Fruit fly (Drosophila melanogaster) whole organism, pupa: ENCODE measurements around the gene Cpsf100.

Experiments used
- CG10348 ChIP-seq: fragments of 200-800 bp; sonication (Bioruptor generic); IDR thresholded peaks from 2 replicates; pipeline ENCODE4 v1.3.6; 2022; ENCODE audit warnings: missing biosample characterization, missing genetic modification characterization
- CG12605 ChIP-seq: fragments of 200-800 bp; sonication (Bioruptor generic); IDR thresholded peaks from 2 replicates; pipeline ENCODE4 v1.3.6; 2022; ENCODE audit warnings: missing biosample characterization, missing genetic modification characterization
- CG13204 ChIP-seq: fragments of 200-800 bp; sonication (Bioruptor generic); optimal IDR thresholded peaks from 2 replicates; lab custom pipeline; 2018; ENCODE audit warnings: missing biosample characterization, mild to moderate bottlenecking, missing genetic modification characterization, moderate library complexity
- CG14655 ChIP-seq: fragments of 200-800 bp; sonication (Bioruptor generic); optimal IDR thresholded peaks from 3 replicates; lab custom pipeline; 2017; ENCODE audit warnings: mild to moderate bottlenecking, missing biosample characterization, missing genetic modification reagents, missing genetic modification characterization
- CG15710 ChIP-seq: fragments of 200-800 bp; sonication (Bioruptor generic); optimal IDR thresholded peaks from 2 replicates; lab custom pipeline; 2018; ENCODE audit warnings: missing biosample characterization, mild to moderate bottlenecking, missing genetic modification characterization, moderate library complexity
- CG17806 ChIP-seq: fragments of 200-800 bp; sonication (Bioruptor generic); optimal IDR thresholded peaks from 2 replicates; lab custom pipeline; 2018; ENCODE audit warnings: missing biosample characterization, mild to moderate bottlenecking, missing genetic modification characterization, moderate library complexity
- CG32121 ChIP-seq: fragments of 200-800 bp; sonication (Bioruptor generic); IDR thresholded peaks from 2 replicates; pipeline ENCODE4 v1.3.6; 2022; ENCODE audit warnings: missing biosample characterization, missing genetic modification characterization
- CG34367 ChIP-seq: fragments of 200-800 bp; sonication (Bioruptor generic); optimal IDR thresholded peaks from 2 replicates; lab custom pipeline; 2018; ENCODE audit warnings: missing biosample characterization, mild to moderate bottlenecking, missing genetic modification characterization
- CG4496 ChIP-seq: fragments of 200-800 bp; sonication (Bioruptor generic); IDR thresholded peaks from 3 replicates; pipeline ENCODE4 v1.3.6; 2022; ENCODE audit warnings: missing biosample characterization, missing genetic modification characterization
- CG8159 ChIP-seq: fragments of 200-800 bp; sonication (Bioruptor generic); optimal IDR thresholded peaks from 3 replicates; lab custom pipeline; 2018; ENCODE audit warnings: missing biosample characterization, mild to moderate bottlenecking, missing genetic modification characterization, moderate library complexity
- CG8301 ChIP-seq: fragments of 200-800 bp; sonication (Bioruptor generic); optimal IDR thresholded peaks from 2 replicates; lab custom pipeline; 2018; ENCODE audit warnings: missing biosample characterization, mild to moderate bottlenecking, missing genetic modification characterization
- CG9948 ChIP-seq: fragments of 200-800 bp; sonication (Bioruptor generic); optimal IDR thresholded peaks from 2 replicates; lab custom pipeline; 2018; ENCODE audit warnings: missing biosample characterization, mild to moderate bottlenecking, missing genetic modification characterization, moderate library complexity
- D1 ChIP-seq: fragments of 200-800 bp; sonication (Bioruptor generic); optimal IDR thresholded peaks from 2 replicates; lab custom pipeline; 2018; ENCODE audit warnings: missing biosample characterization, mild to moderate bottlenecking, missing genetic modification characterization, moderate library complexity
- EcR ChIP-seq: fragments of 200-800 bp; sonication (Bioruptor generic); optimal IDR thresholded peaks from 3 replicates; lab custom pipeline; 2019; ENCODE audit warnings: missing biosample characterization, missing genetic modification characterization, mild to moderate bottlenecking, moderate library complexity, missing genetic modification reagents
- Ets98B ChIP-seq: fragments of 200-800 bp; sonication (Bioruptor generic); IDR thresholded peaks from 2 replicates; pipeline ENCODE4 v1.3.6; 2022; ENCODE audit warnings: missing biosample characterization, missing genetic modification characterization
- Pif1A ChIP-seq: fragments of 200-800 bp; sonication (Bioruptor generic); optimal IDR thresholded peaks from 3 replicates; lab custom pipeline; 2016; ENCODE audit warnings: missing biosample characterization, missing genetic modification characterization
- Pif1B ChIP-seq: fragments of 200-800 bp; sonication (Bioruptor generic); optimal IDR thresholded peaks from 3 replicates; lab custom pipeline; 2016; ENCODE audit warnings: missing biosample characterization, missing genetic modification characterization
- Snoo ChIP-seq: fragments of 200-800 bp; sonication (Bioruptor generic); optimal IDR thresholded peaks from 3 replicates; lab custom pipeline; 2017; ENCODE audit warnings: missing biosample characterization, mild to moderate bottlenecking, missing genetic modification characterization, inconsistent platforms
- fd96Ca ChIP-seq: fragments of 200-800 bp; sonication (Bioruptor generic); IDR thresholded peaks from 3 replicates; pipeline ENCODE4 v1.3.6; 2022; ENCODE audit warnings: missing biosample characterization, missing genetic modification characterization
- rn ChIP-seq: fragments of 200-800 bp; sonication (Bioruptor generic); IDR thresholded peaks from 2 replicates; pipeline ENCODE4 v1.3.6; 2022; ENCODE audit warnings: missing biosample characterization, missing genetic modification characterization

The Cpsf100 gene

DNA sequence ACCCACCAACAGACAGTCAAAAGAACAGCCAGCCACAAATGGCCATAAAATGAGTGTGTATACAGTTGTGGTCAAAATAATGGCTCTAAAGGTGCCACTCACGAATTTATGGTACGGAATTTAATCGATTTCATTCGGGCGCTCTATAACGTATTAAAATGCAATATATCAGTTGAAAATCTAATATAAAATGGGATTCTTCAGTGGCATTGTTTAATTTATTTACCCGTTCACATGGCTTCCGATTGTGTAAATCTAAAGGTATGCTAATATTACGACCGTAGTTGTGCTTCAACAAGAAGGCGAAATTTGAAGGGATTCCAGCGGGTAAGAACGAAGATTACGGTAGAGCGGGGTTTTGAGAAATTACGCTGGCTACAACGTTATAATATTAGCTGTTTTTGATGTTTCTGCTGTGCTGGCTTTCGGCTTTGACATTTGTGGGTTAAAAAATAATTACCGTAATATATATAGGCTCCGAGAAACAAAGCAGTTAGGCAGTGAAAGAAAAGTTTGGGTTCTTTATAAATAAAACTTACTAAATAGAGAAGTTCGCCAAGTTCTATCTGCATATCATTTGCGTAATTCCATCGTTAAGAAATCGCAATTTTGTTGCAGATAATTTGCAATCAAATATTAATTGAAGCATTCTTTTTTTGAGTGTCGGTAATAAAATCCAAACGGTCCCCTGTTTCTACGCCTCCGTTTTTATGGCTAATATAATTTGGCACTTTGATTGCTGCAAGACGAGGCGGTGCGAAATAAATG is 41.4 kb downstream of the Cpsf100 start:
- TF ChIP-seq D1 (tag; lab: Kevin White, UChicago) (no peak), Snoo (tag; lab: Kevin White, UChicago) (peak; percentile 24), CG10348 (GFP tag; lab: Robert Waterston, UW) (no peak), CG9948 (tag; lab: Kevin White, UChicago) (peak; percentile 45), CG15710 (tag; lab: Kevin White, UChicago) (peak; percentile 43), CG8159 (tag; lab: Kevin White, UChicago) (peak; percentile 55), CG34367 (tag; lab: Kevin White, UChicago) (peak; percentile 46), CG13204 (GFP tag; lab: Kevin White, UChicago) (peak; percentile 18), Pif1B (GFP tag; lab: Kevin White, UChicago) (peak; percentile 28), CG4496 (GFP tag; lab: Robert Waterston, UW) (0 out of 3 replicates have a peak, but pooled peaks have one; percentile 43), CG14655 (GFP tag; lab: Kevin White, UChicago) (peak; percentile 52), CG32121 (GFP tag; lab: Robert Waterston, UW) (no peak), Pif1A (GFP tag; lab: Kevin White, UChicago) (peak; percentile 37), CG17806 (peak; percentile 40), CG8301 (tag; lab: Kevin White, UChicago) (peak; percentile 44)

DNA sequence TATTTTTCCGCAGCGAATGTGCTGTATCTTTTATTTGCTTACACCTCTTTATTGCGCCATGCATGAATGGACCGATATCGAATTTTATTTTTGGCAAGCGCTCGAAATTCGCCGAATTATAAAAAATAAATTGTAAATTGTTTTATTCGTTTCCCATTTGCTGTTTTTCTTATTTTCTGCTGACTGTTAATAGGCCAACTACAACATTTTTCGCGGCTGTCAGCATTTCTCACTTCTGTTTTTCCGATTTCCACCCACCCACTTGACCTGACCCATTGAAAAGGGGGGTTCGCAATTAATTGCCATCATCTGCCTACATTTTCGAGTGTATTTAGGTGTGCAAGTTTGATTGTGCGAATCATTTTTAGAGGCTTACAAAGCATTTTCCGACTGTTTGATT is 42.2 kb downstream of the Cpsf100 start:
- no peak for TF ChIP-seq CG34367 (tag; lab: Kevin White, UChicago)
- TF ChIP-seq CG15710 (tag; lab: Kevin White, UChicago), result no peak
- TF ChIP-seq D1 (tag; lab: Kevin White, UChicago), result no peak
- no peak for TF ChIP-seq Pif1A (GFP tag; lab: Kevin White, UChicago)
- no peak for TF ChIP-seq EcR (GFP tag; lab: Kevin White, UChicago)
- no peak for TF ChIP-seq CG8159 (tag; lab: Kevin White, UChicago)
- TF ChIP-seq CG13204 (GFP tag; lab: Kevin White, UChicago), result no peak
- no peak for TF ChIP-seq fd96Ca (GFP tag; lab: Robert Waterston, UW)
- TF ChIP-seq CG9948 (tag; lab: Kevin White, UChicago), result no peak
- no peak for TF ChIP-seq rn (GFP tag; lab: Robert Waterston, UW)
- no peak for TF ChIP-seq Pif1B (GFP tag; lab: Kevin White, UChicago)
- no peak for TF ChIP-seq Ets98B (GFP tag; lab: Robert Waterston, UW)
- no peak for TF ChIP-seq CG17806
- TF ChIP-seq CG8301 (tag; lab: Kevin White, UChicago), result no peak
- TF ChIP-seq Snoo (tag; lab: Kevin White, UChicago), result no peak
- no peak for TF ChIP-seq CG4496 (GFP tag; lab: Robert Waterston, UW)
- TF ChIP-seq CG12605 (GFP tag; lab: Robert Waterston, UW), result no peak

DNA sequence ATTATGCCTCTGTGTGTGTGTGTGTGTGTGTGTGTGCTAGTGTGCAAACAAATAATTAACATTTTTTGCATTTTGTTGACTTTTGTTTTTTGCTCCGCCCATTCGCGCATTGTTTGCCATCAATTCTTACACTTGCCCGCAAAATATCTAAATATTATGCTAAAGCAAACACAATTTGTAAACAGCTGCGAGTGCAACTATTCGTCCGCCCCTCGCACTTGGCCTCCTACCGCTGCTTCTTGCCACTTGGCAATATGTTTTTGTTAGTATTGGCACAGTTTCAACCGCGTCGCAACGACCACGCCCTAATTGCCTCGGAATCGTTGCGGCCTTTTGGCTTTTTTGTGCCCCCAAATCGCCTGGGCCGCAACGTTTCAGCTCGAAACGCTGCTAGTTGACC is 43.2 kb downstream of the Cpsf100 start:
- TF ChIP-seq CG12605 (GFP tag; lab: Robert Waterston, UW) (no peak), Pif1B (GFP tag; lab: Kevin White, UChicago) (no peak), CG14655 (GFP tag; lab: Kevin White, UChicago) (no peak), Pif1A (GFP tag; lab: Kevin White, UChicago) (no peak), CG32121 (GFP tag; lab: Robert Waterston, UW) (peak; percentile 63; the same call in 1 of the 2 replicates)
- TF ChIP-seq, all 21 proteins: peak for 1

DNA sequence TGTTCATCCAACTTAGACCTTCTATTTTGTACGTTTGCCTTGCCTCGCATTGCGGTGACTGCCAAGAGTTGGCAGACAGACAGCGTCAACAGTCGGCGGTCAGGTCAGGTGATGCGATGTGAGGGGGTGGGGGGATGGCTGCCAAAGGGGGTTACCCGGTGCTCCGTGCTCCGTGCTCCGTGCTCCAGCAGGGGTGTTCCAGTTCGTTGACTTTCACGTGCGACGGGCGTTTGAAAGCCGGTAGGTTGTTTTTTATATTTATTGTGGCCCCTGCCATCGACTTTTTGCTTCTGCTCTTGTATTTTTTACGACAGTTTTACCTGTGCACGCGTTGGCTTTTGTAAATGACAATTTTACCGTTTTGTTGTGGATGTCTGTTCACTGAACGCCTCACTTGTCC is 47.7 kb downstream of the Cpsf100 start:
- no peak for TF ChIP-seq CG34367 (tag; lab: Kevin White, UChicago)
- no peak for TF ChIP-seq Snoo (tag; lab: Kevin White, UChicago)
- no peak for TF ChIP-seq CG15710 (tag; lab: Kevin White, UChicago)
- TF ChIP-seq CG8301 (tag; lab: Kevin White, UChicago), result no peak
- TF ChIP-seq EcR (GFP tag; lab: Kevin White, UChicago), result peak; percentile 45
- TF ChIP-seq fd96Ca (GFP tag; lab: Robert Waterston, UW), result 0 out of 3 replicates have a peak, but pooled peaks have one; percentile 31
- TF ChIP-seq CG9948 (tag; lab: Kevin White, UChicago), result no peak
- no peak for TF ChIP-seq Pif1A (GFP tag; lab: Kevin White, UChicago)
- TF ChIP-seq CG8159 (tag; lab: Kevin White, UChicago), result no peak
- TF ChIP-seq CG13204 (GFP tag; lab: Kevin White, UChicago), result peak; percentile 35
- TF ChIP-seq CG4496 (GFP tag; lab: Robert Waterston, UW), result peak; percentile 70; the same call in 2 of the 3 replicates
- no peak for TF ChIP-seq CG14655 (GFP tag; lab: Kevin White, UChicago)
- TF ChIP-seq Ets98B (GFP tag; lab: Robert Waterston, UW), result 0 out of 2 replicates have a peak, but pooled peaks have one; percentile 26

DNA sequence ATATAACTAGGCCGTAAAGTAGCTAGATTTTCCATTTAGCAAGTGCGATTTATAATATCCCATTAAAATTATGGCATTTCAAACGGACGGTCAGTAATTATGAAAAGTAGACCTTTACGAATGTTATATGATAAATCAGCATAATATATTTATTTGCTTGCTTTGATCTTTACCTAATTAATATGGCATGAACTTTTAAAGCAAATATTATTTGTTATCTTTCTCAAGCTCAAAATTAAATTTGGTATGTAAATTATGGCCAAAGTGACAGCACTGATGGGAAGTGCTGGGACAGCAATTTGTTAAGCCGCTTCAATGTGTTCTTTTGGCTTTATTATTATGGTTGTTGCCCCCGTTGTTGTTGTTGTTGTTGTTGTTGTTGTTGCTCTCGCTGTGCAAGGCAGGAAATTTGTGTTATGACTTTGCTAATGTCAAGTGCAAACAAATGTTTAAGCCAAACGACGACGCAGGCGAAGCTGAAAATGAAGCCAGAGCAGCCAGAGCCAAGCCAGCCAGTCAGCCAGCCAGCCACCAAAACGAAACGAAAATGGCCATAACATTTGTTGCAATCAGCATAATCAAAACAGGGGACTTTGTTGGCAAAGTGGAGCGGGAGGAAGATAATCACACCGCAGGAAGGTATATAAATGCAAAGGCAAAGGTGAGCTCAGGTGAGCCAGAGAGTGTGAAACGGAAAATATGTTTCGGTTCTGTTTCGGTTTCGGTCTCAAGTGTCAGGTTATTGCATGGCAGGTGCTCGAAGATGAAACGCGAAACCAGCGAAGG is 48.3 kb downstream of the Cpsf100 start:
- TF ChIP-seq Pif1B (GFP tag; lab: Kevin White, UChicago) (no peak), CG9948 (tag; lab: Kevin White, UChicago) (no peak), CG15710 (tag; lab: Kevin White, UChicago) (peak; percentile 6), CG4496 (GFP tag; lab: Robert Waterston, UW) (no peak), CG14655 (GFP tag; lab: Kevin White, UChicago) (peak; percentile 10), fd96Ca (GFP tag; lab: Robert Waterston, UW) (no peak), CG8159 (tag; lab: Kevin White, UChicago) (peak; percentile 11), CG34367 (tag; lab: Kevin White, UChicago) (no peak)
